Worm (Caenorhabditis elegans) whole organism, mixed stage, embryonic: ENCODE results near the gene Y40B10A.11.

ENCODE experiments used
- bed-3 ChIP-seq: fragments of 200-800 bp; sonication (Bioruptor generic); optimal IDR thresholded peaks from 3 replicates; lab custom pipeline; 2018; ENCODE audit warnings: mild to moderate bottlenecking, missing genetic modification characterization, moderate library complexity, missing compliant biosample characterization
- cnd-1 ChIP-seq: fragments of 200-800 bp; sonication (Bioruptor generic); optimal IDR thresholded peaks from 2 replicates; lab custom pipeline; 2018; ENCODE audit warnings: mild to moderate bottlenecking, missing genetic modification characterization, missing compliant biosample characterization
- lin-13 ChIP-seq: fragments of 150-350 bp; optimal IDR thresholded peaks from 2 replicates; lab custom pipeline; 2014; ENCODE audit warnings: missing biosample characterization, missing genetic modification characterization
- mab-5 ChIP-seq: fragments of 150-350 bp; optimal IDR thresholded peaks from 2 replicates; lab custom pipeline; 2014; ENCODE audit warnings: missing biosample characterization, missing genetic modification characterization
- mep-1 ChIP-seq: fragments of 150-350 bp; optimal IDR thresholded peaks from 2 replicates; lab custom pipeline; 2017; ENCODE audit warnings: missing biosample characterization, missing genetic modification reagents, missing genetic modification characterization, inconsistent platforms
- nhr-12 ChIP-seq: fragments of 150-350 bp; optimal IDR thresholded peaks from 2 replicates; lab custom pipeline; 2014; ENCODE audit warnings: missing biosample characterization, missing genetic modification characterization
- nhr-237 ChIP-seq: fragments of 150-350 bp; optimal IDR thresholded peaks from 2 replicates; lab custom pipeline; 2014; ENCODE audit warnings: missing biosample characterization, missing genetic modification characterization
- nhr-28 ChIP-seq: fragments of 150-350 bp; optimal IDR thresholded peaks from 2 replicates; lab custom pipeline; 2014; ENCODE audit warnings: missing biosample characterization, missing genetic modification characterization
- pha-4 ChIP-seq: fragments of 150-350 bp; optimal IDR thresholded peaks from 2 replicates; lab custom pipeline; 2018; ENCODE audit warnings: missing biosample characterization, missing genetic modification reagents, missing genetic modification characterization
- sem-2 ChIP-seq: fragments of 200-800 bp; sonication (Bioruptor generic); optimal IDR thresholded peaks from 2 replicates; lab custom pipeline; 2018; ENCODE audit warnings: mild to moderate bottlenecking, missing genetic modification characterization, missing compliant biosample characterization
- snpc-4 ChIP-seq: fragments of 150-350 bp; optimal IDR thresholded peaks from 2 replicates; lab custom pipeline; 2014; ENCODE audit warnings: missing biosample characterization, missing genetic modification characterization
- unc-39 ChIP-seq: fragments of 150-350 bp; optimal IDR thresholded peaks from 2 replicates; lab custom pipeline; 2014; ENCODE audit warnings: missing biosample characterization, missing genetic modification characterization
- unc-62 ChIP-seq: fragments of 150-350 bp; optimal IDR thresholded peaks from 2 replicates; lab custom pipeline; 2014; ENCODE audit warnings: missing biosample characterization, missing genetic modification reagents, missing genetic modification characterization

ce11 chrV:2013824-2014223 is 37.6 kb downstream of the Y40B10A.11 start, which contains the start of gene F59A7.11:
- TF ChIP-seq nhr-237 (tag; lab: Kevin White, UChicago) (no peak), pha-4 (tag; lab: Kevin White, UChicago) (no peak), unc-39 (tag; lab: Kevin White, UChicago) (no peak), nhr-12 (tag; lab: Kevin White, UChicago) (no peak), snpc-4 (tag; lab: Kevin White, UChicago) (no peak), nhr-28 (no peak), unc-62 (no peak), mab-5 (tag; lab: Kevin White, UChicago) (no peak), bed-3 (GFP tag; lab: Kevin White, UChicago) (no peak), cnd-1 (tag; lab: Kevin White, UChicago) (no peak), sem-2 (GFP tag; lab: Kevin White, UChicago) (no peak), lin-13 (tag; lab: Kevin White, UChicago) (no peak), mep-1 (tag; lab: Kevin White, UChicago) (no peak)
